Worm (Caenorhabditis elegans) whole organism, early embryonic: ENCODE measurements around the gene fbxa-75.

ENCODE experiments used
- B0310.2 ChIP-seq: sonication (generic microtip); optimal IDR thresholded peaks from 2 replicates; lab custom pipeline; 2016; ENCODE audit warnings: mild to moderate bottlenecking, missing genetic modification characterization, missing compliant biosample characterization
- F13C5.2 ChIP-seq: sonication (generic microtip); optimal IDR thresholded peaks from 2 replicates; lab custom pipeline; 2017; ENCODE audit warnings: mild to moderate bottlenecking, missing genetic modification characterization, inconsistent platforms, missing compliant biosample characterization
- aly-1 ChIP-seq: sonication (generic microtip); optimal IDR thresholded peaks from 2 replicates; lab custom pipeline; 2016; ENCODE audit warnings: missing genetic modification characterization, missing compliant biosample characterization
- ama-1 ChIP-seq: fragments of 150-350 bp; optimal IDR thresholded peaks from 2 replicates; lab custom pipeline; 2014
- ceh-13 ChIP-seq: fragments of 200-800 bp; sonication (Bioruptor generic); optimal IDR thresholded peaks from 2 replicates; lab custom pipeline; 2018; ENCODE audit warnings: mild to moderate bottlenecking, missing genetic modification characterization, missing compliant biosample characterization
- ceh-36 ChIP-seq: sonication (generic microtip); optimal IDR thresholded peaks from 2 replicates; lab custom pipeline; 2016; ENCODE audit warnings: missing genetic modification characterization, inconsistent platforms, missing compliant biosample characterization
- ets-7 ChIP-seq: sonication (generic microtip); optimal IDR thresholded peaks from 2 replicates; lab custom pipeline; 2016; ENCODE audit warnings: missing genotype, missing genetic modification characterization, missing compliant biosample characterization
- flt-1 ChIP-seq: fragments of 200-800 bp; sonication (Bioruptor generic); IDR thresholded peaks from 2 replicates; pipeline ENCODE4 v1.3.6; 2022; ENCODE audit warnings: missing genetic modification characterization, missing compliant biosample characterization
- hmbx-1 ChIP-seq: sonication (generic microtip); optimal IDR thresholded peaks from 2 replicates; lab custom pipeline; 2016; ENCODE audit warnings: mild to moderate bottlenecking, missing genetic modification characterization, missing compliant biosample characterization
- hmg-4 ChIP-seq: fragments of 200-800 bp; sonication (Bioruptor generic); optimal IDR thresholded peaks from 2 replicates; lab custom pipeline; 2018; ENCODE audit warnings: mild to moderate bottlenecking, missing genetic modification characterization, missing compliant biosample characterization
- hnd-1 ChIP-seq: sonication (generic microtip); optimal IDR thresholded peaks from 2 replicates; lab custom pipeline; 2016; ENCODE audit warnings: missing genetic modification characterization, missing compliant biosample characterization
- pes-1 ChIP-seq: fragments of 200-800 bp; sonication (Bioruptor generic); IDR thresholded peaks from 2 replicates; pipeline ENCODE4 v1.3.6; 2022; ENCODE audit warnings: missing genetic modification reagents, missing genetic modification characterization, missing compliant biosample characterization
- scrt-1 ChIP-seq: fragments of 200-800 bp; sonication (Bioruptor generic); IDR thresholded peaks from 2 replicates; pipeline ENCODE4 v1.3.6; 2022; ENCODE audit warnings: missing genetic modification characterization, missing compliant biosample characterization
- sea-1 ChIP-seq: fragments of 200-800 bp; sonication (Bioruptor generic); conservative IDR thresholded peaks from 2 replicates; pipeline ENCODE4 v1.3.6; 2022; ENCODE audit warnings: missing genetic modification characterization, missing compliant biosample characterization
- tbx-11 ChIP-seq: fragments of 200-800 bp; sonication (Bioruptor generic); IDR thresholded peaks from 2 replicates; pipeline ENCODE4 v1.3.6; 2022; ENCODE audit warnings: missing genetic modification characterization, missing compliant biosample characterization
- tbx-37 ChIP-seq: fragments of 200-800 bp; sonication (Bioruptor generic); conservative IDR thresholded peaks from 2 replicates; pipeline ENCODE4 v1.3.6; 2022; ENCODE audit warnings: missing genetic modification reagents, missing genetic modification characterization, missing compliant biosample characterization
- tra-4 ChIP-seq: sonication (generic microtip); optimal IDR thresholded peaks from 2 replicates; lab custom pipeline; 2017; ENCODE audit warnings: missing genetic modification characterization, missing compliant biosample characterization

The fbxa-75 gene

DNA sequence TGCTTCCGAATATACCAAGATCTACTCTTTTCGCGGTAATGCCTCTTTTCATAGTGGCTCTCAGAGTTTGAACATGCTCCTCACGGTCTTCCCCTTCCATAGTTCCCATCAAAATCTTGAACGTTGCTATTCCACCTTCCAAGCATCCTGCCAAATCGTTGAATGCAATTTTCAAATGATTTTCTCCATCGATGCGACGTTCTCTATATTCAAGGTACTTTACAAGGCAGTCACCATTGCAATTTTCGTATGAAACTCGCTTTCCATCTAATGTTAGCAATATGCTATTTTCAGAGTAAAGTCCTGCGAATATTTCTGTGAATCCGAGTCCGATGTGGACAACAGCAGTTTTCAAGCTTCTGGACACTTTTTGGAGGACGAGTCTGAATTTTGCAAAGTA is 10.8 kb downstream of the fbxa-75 start:
- no peak for TF ChIP-seq aly-1 (tag; lab: Kevin White, UChicago)
- no peak for TF ChIP-seq hmbx-1 (tag; lab: Kevin White, UChicago)
- no peak for TF ChIP-seq ama-1 (lab: Kevin White, UChicago)
- no peak for TF ChIP-seq tra-4 (tag; lab: Kevin White, UChicago)
- no peak for TF ChIP-seq ets-7 (tag; lab: Kevin White, UChicago)
- TF ChIP-seq scrt-1 (GFP tag; lab: Robert Waterston, UW), result no peak
- no peak for TF ChIP-seq tbx-11 (GFP tag; lab: Robert Waterston, UW)
- TF ChIP-seq sea-1, result no peak
- TF ChIP-seq pes-1 (GFP tag; lab: Robert Waterston, UW), result no peak
- TF ChIP-seq tbx-37 (GFP tag; lab: Robert Waterston, UW), result no peak
- no peak for TF ChIP-seq flt-1 (GFP tag; lab: Robert Waterston, UW)
- no peak for TF ChIP-seq B0310.2
- no peak for TF ChIP-seq hmg-4 (GFP tag; lab: Kevin White, UChicago)
- no peak for TF ChIP-seq hnd-1 (tag; lab: Kevin White, UChicago)
- no peak for TF ChIP-seq ceh-36

DNA sequence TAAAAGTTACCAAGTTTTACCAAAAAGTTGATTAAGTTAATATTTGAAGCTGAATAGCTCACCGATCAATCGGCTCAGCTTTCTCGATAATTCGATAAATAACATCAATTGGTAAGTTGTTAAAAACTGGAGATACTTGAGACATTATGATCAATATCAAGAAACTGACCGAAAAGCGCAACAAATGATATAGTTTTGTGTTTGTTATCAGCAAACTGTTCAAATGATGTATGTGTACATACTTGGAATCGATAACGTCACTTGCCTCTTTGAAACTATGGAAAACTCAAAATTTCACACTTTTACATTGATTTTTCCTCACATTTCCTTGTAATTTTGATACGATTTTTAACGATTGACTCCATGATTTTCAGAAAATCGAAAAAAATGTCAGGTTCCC is 11.5 kb downstream of the fbxa-75 start, which contains the start of the genes fbxa-80 and fbxa-19:
fbxa-80 (minus strand) TSS at position 173 of the 400 bp plus-strand sequence.
fbxa-19 (plus strand) TSS at position 364 of the 400 bp plus-strand sequence.
- TF ChIP-seq ceh-13 (GFP tag; lab: Kevin White, UChicago) (no peak), scrt-1 (GFP tag; lab: Robert Waterston, UW) (no peak), flt-1 (GFP tag; lab: Robert Waterston, UW) (no peak), sea-1 (no peak), hmg-4 (GFP tag; lab: Kevin White, UChicago) (no peak), ama-1 (lab: Kevin White, UChicago) (no peak), hnd-1 (tag; lab: Kevin White, UChicago) (no peak), aly-1 (tag; lab: Kevin White, UChicago) (no peak)

DNA sequence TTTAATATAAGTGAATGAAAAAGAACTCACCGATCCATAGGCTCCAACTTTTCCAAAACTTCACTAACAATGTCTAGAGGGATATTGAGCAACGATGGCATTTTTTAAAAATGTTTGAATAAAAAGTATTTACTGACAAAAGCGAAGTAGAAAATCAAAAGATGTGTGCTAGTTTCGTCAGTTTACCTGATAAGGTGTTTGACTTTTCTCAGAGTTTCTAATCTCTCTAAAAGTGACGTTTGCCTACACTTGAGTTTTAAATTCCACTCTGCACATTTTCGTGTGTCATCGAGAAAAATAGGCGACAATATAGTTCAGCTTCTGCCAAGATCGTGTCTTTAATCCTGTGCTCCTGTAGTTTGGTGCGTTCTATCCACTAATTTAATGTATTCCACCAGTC is 18.0 kb downstream of the fbxa-75 start, which contains the start of gene fbxa-15:
fbxa-15 (minus strand) TSS at position 101 of the 400 bp plus-strand sequence.
- no peak for TF ChIP-seq F13C5.2
- TF ChIP-seq sea-1, result no peak
- TF ChIP-seq scrt-1 (GFP tag; lab: Robert Waterston, UW), result no peak
- no peak for TF ChIP-seq B0310.2
- TF ChIP-seq tbx-37 (GFP tag; lab: Robert Waterston, UW), result no peak
- TF ChIP-seq hmg-4 (GFP tag; lab: Kevin White, UChicago), result no peak
- no peak for TF ChIP-seq ceh-13 (GFP tag; lab: Kevin White, UChicago)
- TF ChIP-seq ets-7 (tag; lab: Kevin White, UChicago), result no peak
- no peak for TF ChIP-seq tra-4 (tag; lab: Kevin White, UChicago)
- TF ChIP-seq hmbx-1 (tag; lab: Kevin White, UChicago), result no peak
- TF ChIP-seq pes-1 (GFP tag; lab: Robert Waterston, UW), result no peak
- TF ChIP-seq ama-1 (lab: Kevin White, UChicago), result no peak

DNA sequence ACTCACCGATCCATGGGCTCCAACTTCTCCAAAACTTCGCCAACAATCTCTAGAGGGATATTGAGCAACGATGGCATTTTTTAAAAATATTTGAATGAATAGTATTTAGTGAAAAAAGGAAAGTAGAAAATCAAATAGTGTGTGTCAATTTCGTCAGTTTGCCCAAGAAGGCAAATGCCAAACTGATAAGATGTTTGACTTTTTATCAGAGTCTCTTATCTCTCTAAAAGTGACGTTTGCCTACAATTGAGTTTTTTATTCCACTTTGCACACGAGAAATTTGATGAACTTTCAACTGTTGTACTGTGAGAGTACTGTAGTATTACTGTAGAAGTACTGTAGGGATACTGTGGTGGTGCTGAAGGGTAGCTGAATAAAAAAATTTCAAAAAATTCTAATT is 20.0 kb downstream of the fbxa-75 start:
- no peak for TF ChIP-seq flt-1 (GFP tag; lab: Robert Waterston, UW)
- no peak for TF ChIP-seq hmbx-1 (tag; lab: Kevin White, UChicago)
- no peak for TF ChIP-seq aly-1 (tag; lab: Kevin White, UChicago)
- no peak for TF ChIP-seq ceh-36
- TF ChIP-seq hmg-4 (GFP tag; lab: Kevin White, UChicago), result no peak
- TF ChIP-seq tbx-11 (GFP tag; lab: Robert Waterston, UW), result no peak

DNA sequence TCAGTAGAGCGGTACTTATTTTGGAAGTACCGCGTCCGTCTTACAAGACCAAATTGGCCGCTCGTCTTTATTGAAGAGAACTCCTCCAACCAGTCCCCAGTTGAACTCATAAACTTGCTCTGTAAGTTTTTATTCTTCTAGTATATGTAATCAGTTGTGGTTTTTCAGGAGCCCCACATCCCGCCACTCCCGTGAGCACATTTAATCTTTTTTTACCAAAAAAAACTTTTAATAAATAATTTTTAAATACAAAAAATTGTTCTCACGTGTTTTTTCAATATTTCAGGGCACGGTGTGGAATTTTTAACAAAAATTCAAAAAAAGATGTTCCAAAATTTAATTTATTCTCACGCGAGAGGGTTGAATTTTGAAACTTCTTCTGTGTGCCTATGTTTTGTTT is 21.0 kb downstream of the fbxa-75 start, which contains the start of gene fbxa-14:
fbxa-14 (minus strand) TSS at position 101 of the 400 bp plus-strand sequence.
- TF ChIP-seq ceh-13 (GFP tag; lab: Kevin White, UChicago) (no peak), ets-7 (tag; lab: Kevin White, UChicago) (no peak), tra-4 (tag; lab: Kevin White, UChicago) (no peak), B0310.2 (no peak), pes-1 (GFP tag; lab: Robert Waterston, UW) (no peak)

DNA sequence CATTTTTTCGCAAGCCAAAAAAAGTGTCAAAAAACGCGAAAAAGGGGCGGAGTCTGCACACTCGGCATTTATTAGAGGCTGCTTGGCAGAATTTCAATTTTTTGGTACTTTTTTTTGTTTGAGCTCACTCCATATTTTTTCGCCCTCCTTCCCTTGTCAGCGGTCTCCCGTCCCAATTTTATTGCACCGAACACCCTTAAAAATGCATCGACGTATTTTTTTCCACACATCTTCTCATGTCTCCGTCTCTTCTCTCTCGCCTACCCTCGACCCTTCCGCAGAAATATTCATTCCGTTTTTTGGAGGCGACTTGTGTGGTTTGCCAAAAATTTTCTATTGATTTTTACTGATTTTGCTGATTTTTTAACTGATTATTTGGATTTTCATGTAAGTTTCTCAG is 23.0 kb downstream of the fbxa-75 start, which contains the start of gene Y82E9BL.18:
Y82E9BL.18 (plus strand) TSS at position 301 of the 400 bp plus-strand sequence.
- TF ChIP-seq B0310.2 (no peak), tbx-11 (GFP tag; lab: Robert Waterston, UW) (no peak), ama-1 (lab: Kevin White, UChicago) (no peak), scrt-1 (GFP tag; lab: Robert Waterston, UW) (no peak), hmbx-1 (tag; lab: Kevin White, UChicago) (no peak), pes-1 (GFP tag; lab: Robert Waterston, UW) (no peak)

DNA sequence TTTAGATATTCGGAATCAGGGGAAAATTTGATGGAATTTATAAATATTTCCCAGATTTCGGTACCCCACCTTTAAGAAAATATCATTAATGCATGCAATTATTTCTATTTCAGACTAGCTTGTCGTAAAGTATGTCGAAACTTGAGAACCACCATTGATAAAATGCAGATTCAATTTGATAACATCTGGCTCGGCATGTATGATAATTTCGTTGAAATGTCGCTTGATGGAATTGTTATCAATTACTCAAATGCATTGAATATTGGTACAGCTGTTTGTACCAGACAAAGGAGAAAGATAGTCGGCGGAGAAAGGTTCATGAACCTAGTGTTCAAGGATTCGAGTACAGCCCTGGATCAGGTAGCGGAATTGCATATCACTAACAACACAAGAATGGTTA is 28.4 kb downstream of the fbxa-75 start, which contains the start of gene Y82E9BL.19:
Y82E9BL.19 (plus strand) TSS at position 123 of the 400 bp plus-strand sequence.
- TF ChIP-seq F13C5.2 (no peak), sea-1 (no peak), ama-1 (lab: Kevin White, UChicago) (no peak), pes-1 (GFP tag; lab: Robert Waterston, UW) (no peak), B0310.2 (no peak), ceh-13 (GFP tag; lab: Kevin White, UChicago) (no peak), tbx-37 (GFP tag; lab: Robert Waterston, UW) (no peak), flt-1 (GFP tag; lab: Robert Waterston, UW) (no peak), ceh-36 (no peak), hmbx-1 (tag; lab: Kevin White, UChicago) (no peak), tbx-11 (GFP tag; lab: Robert Waterston, UW) (no peak)

DNA sequence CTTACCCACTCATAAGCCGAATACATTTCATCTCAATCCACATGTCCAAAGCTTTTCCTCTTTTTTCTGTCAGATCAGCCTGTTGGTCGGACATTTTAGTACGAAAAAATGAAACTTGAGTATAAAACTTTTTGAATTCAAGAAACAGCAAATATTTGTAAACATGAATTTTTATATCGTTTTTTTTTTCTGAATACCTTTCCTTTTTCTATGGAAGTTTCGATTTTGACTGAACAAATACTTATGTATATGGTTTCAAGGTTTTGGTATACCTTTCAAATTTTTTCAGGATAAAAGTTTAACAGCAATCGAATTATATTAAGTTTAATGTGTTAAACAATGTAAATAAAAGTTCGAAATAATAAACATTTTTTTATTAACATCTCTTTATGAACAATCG is 36.7 kb downstream of the fbxa-75 start, which contains the start of gene fbxa-5:
fbxa-5 (minus strand) TSS at position 101 of the 400 bp plus-strand sequence.
- TF ChIP-seq scrt-1 (GFP tag; lab: Robert Waterston, UW) (no peak), hnd-1 (tag; lab: Kevin White, UChicago) (no peak), B0310.2 (no peak), aly-1 (tag; lab: Kevin White, UChicago) (no peak), hmg-4 (GFP tag; lab: Kevin White, UChicago) (no peak), tbx-37 (GFP tag; lab: Robert Waterston, UW) (no peak), pes-1 (GFP tag; lab: Robert Waterston, UW) (no peak), ama-1 (lab: Kevin White, UChicago) (no peak), ceh-36 (no peak), ceh-13 (GFP tag; lab: Kevin White, UChicago) (no peak), hmbx-1 (tag; lab: Kevin White, UChicago) (no peak), flt-1 (GFP tag; lab: Robert Waterston, UW) (no peak), ets-7 (tag; lab: Kevin White, UChicago) (no peak), tra-4 (tag; lab: Kevin White, UChicago) (no peak)
